Fruit fly (Drosophila melanogaster): ENCODE measurements around the gene Myo31DF.

Gene Myo31DF

dm6 chr2L:10495495-10495894, 11.1 kb downstream of the Myo31DF start:
- TF ChIP-seq CG33017 (tag; optimal IDR thresholded peaks at IDR 0.05) (no peak), tj (GFP tag; optimal IDR thresholded peaks at IDR 0.05) (no peak), ovo (GFP tag; optimal IDR thresholded peaks at IDR 0.05) (no peak), kay (GFP tag; ENCODE audit: borderline replicate concordance) (no peak), Crg-1 (GFP tag; optimal IDR thresholded peaks at IDR 0.05) (no peak), Clk (GFP tag; optimal IDR thresholded peaks at IDR 0.05) (no peak)

- TF ChIP-seq CG1620 (GFP tag; optimal IDR thresholded peaks at IDR 0.05) (no peak), Clk (GFP tag; optimal IDR thresholded peaks at IDR 0.05) (no peak), cic (GFP tag; optimal IDR thresholded peaks at IDR 0.05) (no peak), tj (GFP tag; optimal IDR thresholded peaks at IDR 0.05) (no peak), ovo (GFP tag; optimal IDR thresholded peaks at IDR 0.05) (no peak), Mnt (GFP tag; optimal IDR thresholded peaks at IDR 0.05) (no peak), CG7101 (tag; optimal IDR thresholded peaks at IDR 0.05) (no peak), Crg-1 (GFP tag; optimal IDR thresholded peaks at IDR 0.05) (no peak), pad (GFP tag; optimal IDR thresholded peaks at IDR 0.05) (no peak), CG11617 (GFP tag; optimal IDR thresholded peaks at IDR 0.05) (no peak), CG33017 (tag; optimal IDR thresholded peaks at IDR 0.05) (no peak), cnc (optimal IDR thresholded peaks at IDR 0.05) (no peak), bab1 (GFP tag; optimal IDR thresholded peaks at IDR 0.05) (no peak), CG5204 (GFP tag; optimal IDR thresholded peaks at IDR 0.05) (no peak), CG12768 (GFP tag; optimal IDR thresholded peaks at IDR 0.05) (no peak), CG14711 (tag; optimal IDR thresholded peaks at IDR 0.05) (no peak), CG7045 (GFP tag; optimal IDR thresholded peaks at IDR 0.05) (no peak), toe (GFP tag; optimal IDR thresholded peaks at IDR 0.05) (no peak)
Measured at dm6 chr2L:10491354-10491753, 15.2 kb downstream of the Myo31DF start, which contains the start of gene CG13144. CG13144 (minus strand) TSS chr2L:10491454.

dm6 chr2L:10488484-10489223, 17.9 kb downstream of the Myo31DF start, which contains the start of the genes Cog4 and CG6144:
Cog4 (minus strand) TSS chr2L:10488622.
CG6144 (plus strand) TSS chr2L:10488694.
- TF ChIP-seq kay (GFP tag; ENCODE audit: borderline replicate concordance) (no peak), Crg-1 (GFP tag; optimal IDR thresholded peaks at IDR 0.05) (no peak), pad (GFP tag; optimal IDR thresholded peaks at IDR 0.05) (no peak), cic (GFP tag; optimal IDR thresholded peaks at IDR 0.05) (no peak), cnc (optimal IDR thresholded peaks at IDR 0.05) (no peak), CG14711 (tag; optimal IDR thresholded peaks at IDR 0.05) (peak; percentile 32), tj (GFP tag; optimal IDR thresholded peaks at IDR 0.05) (peak; percentile 34), ovo (GFP tag; optimal IDR thresholded peaks at IDR 0.05) (no peak), CG7045 (GFP tag; optimal IDR thresholded peaks at IDR 0.05) (no peak), Hr96 (GFP tag; optimal IDR thresholded peaks at IDR 0.05) (no peak), toe (GFP tag; optimal IDR thresholded peaks at IDR 0.05) (no peak), CG12768 (GFP tag; optimal IDR thresholded peaks at IDR 0.05) (no peak), CG1620 (GFP tag; optimal IDR thresholded peaks at IDR 0.05) (no peak), Clk (GFP tag; optimal IDR thresholded peaks at IDR 0.05) (no peak), bab1 (GFP tag; optimal IDR thresholded peaks at IDR 0.05) (peak; percentile 74), CG11617 (GFP tag; optimal IDR thresholded peaks at IDR 0.05) (peak; percentile 37), CG5204 (GFP tag; optimal IDR thresholded peaks at IDR 0.05) (no peak), CG7101 (tag; optimal IDR thresholded peaks at IDR 0.05) (peak; percentile 6), CG33017 (tag; optimal IDR thresholded peaks at IDR 0.05) (no peak), Mnt (GFP tag; optimal IDR thresholded peaks at IDR 0.05) (peak; percentile 36)

DNA sequence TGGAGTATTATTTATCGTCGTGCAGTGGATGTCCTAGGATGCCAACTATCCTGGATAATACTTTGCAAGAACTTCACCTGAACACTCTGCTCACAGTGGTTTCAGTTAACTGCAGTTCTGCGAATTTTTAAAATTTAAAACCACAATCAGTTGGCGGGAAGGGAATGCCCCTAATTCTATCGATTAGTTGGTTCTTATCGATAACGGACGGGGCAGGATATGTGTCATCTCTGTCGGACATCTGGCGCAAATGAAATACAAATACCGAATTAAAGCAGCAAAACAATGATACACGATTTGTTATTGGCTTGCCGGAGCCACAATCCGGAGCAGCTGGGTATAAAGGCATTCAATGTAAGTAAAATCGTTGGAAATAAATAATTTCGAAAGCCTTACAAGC, 23.5 kb downstream of the Myo31DF start, which contains the start of gene Grip75:
Gene Grip75, plus strand, starts transcription at position 223 of the 400 bp plus-strand sequence.
- no peak for TF ChIP-seq tj (GFP tag; optimal IDR thresholded peaks at IDR 0.05)
- no peak for TF ChIP-seq pad (GFP tag; optimal IDR thresholded peaks at IDR 0.05)
- TF ChIP-seq Hr96 (GFP tag; optimal IDR thresholded peaks at IDR 0.05): no peak
- no peak for TF ChIP-seq Mnt (GFP tag; optimal IDR thresholded peaks at IDR 0.05)
- TF ChIP-seq CG11617 (GFP tag; optimal IDR thresholded peaks at IDR 0.05): no peak
- TF ChIP-seq CG1620 (GFP tag; optimal IDR thresholded peaks at IDR 0.05): no peak
- TF ChIP-seq ovo (GFP tag; optimal IDR thresholded peaks at IDR 0.05): no peak
- no peak for TF ChIP-seq CG33017 (tag; optimal IDR thresholded peaks at IDR 0.05)
- no peak for TF ChIP-seq Crg-1 (GFP tag; optimal IDR thresholded peaks at IDR 0.05)
- TF ChIP-seq CG5204 (GFP tag; optimal IDR thresholded peaks at IDR 0.05): no peak
- TF ChIP-seq toe (GFP tag; optimal IDR thresholded peaks at IDR 0.05): no peak
- TF ChIP-seq cic (GFP tag; optimal IDR thresholded peaks at IDR 0.05): no peak
- TF ChIP-seq CG14711 (tag; optimal IDR thresholded peaks at IDR 0.05): no peak
- no peak for TF ChIP-seq bab1 (GFP tag; optimal IDR thresholded peaks at IDR 0.05)
- TF ChIP-seq CG7045 (GFP tag; optimal IDR thresholded peaks at IDR 0.05): no peak

DNA sequence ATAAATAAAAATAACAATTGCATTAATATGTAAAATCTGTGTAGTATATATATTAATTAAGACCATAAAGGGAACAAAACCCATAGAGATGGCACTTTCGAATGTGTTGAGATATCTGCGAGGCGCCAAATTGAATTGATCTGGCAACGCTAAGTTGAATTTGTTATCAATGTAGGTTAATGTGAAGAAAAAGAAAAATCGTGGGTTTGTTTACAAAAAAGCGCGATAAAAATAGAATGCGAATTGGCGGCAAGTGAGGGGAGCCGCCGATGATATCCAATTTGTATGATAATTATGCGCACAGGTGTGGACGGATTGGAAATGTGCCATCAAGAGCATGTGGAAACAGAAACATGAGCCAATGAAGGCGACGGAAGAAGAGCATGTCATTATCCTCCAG, 26.7 kb downstream of the Myo31DF start:
- no peak for TF ChIP-seq CG5204 (GFP tag; optimal IDR thresholded peaks at IDR 0.05)
- TF ChIP-seq Mnt (GFP tag; optimal IDR thresholded peaks at IDR 0.05): peak; percentile 42
- no peak for TF ChIP-seq cic (GFP tag; optimal IDR thresholded peaks at IDR 0.05)

- TF ChIP-seq CG11617 (GFP tag; optimal IDR thresholded peaks at IDR 0.05) (no peak), CG12768 (GFP tag; optimal IDR thresholded peaks at IDR 0.05) (no peak), Crg-1 (GFP tag; optimal IDR thresholded peaks at IDR 0.05) (no peak), CG5204 (GFP tag; optimal IDR thresholded peaks at IDR 0.05) (no peak), CG14711 (tag; optimal IDR thresholded peaks at IDR 0.05) (no peak), cic (GFP tag; optimal IDR thresholded peaks at IDR 0.05) (no peak), Clk (GFP tag; optimal IDR thresholded peaks at IDR 0.05) (no peak), pad (GFP tag; optimal IDR thresholded peaks at IDR 0.05) (no peak), ovo (GFP tag; optimal IDR thresholded peaks at IDR 0.05) (no peak), tj (GFP tag; optimal IDR thresholded peaks at IDR 0.05) (no peak), kay (GFP tag; ENCODE audit: borderline replicate concordance) (no peak), bab1 (GFP tag; optimal IDR thresholded peaks at IDR 0.05) (no peak), CG33017 (tag; optimal IDR thresholded peaks at IDR 0.05) (no peak)
Measured at dm6 chr2L:10476879-10477278, 29.7 kb downstream of the Myo31DF start, which contains the start of gene RluA-2. RluA-2 (plus strand) TSS chr2L:10477073.
